Worm (Caenorhabditis elegans) whole organism, midembryonic: ENCODE data around the gene marc-2.

Experiments
- cog-1 ChIP-seq: sonication (generic microtip); optimal IDR thresholded peaks from 2 replicates; lab custom pipeline; 2016; ENCODE audit warnings: missing genetic modification characterization, missing compliant biosample characterization
- klf-2 ChIP-seq: fragments of 200-800 bp; sonication (Bioruptor generic); conservative IDR thresholded peaks from 2 replicates; pipeline ENCODE4 v1.3.6; 2022; ENCODE audit warnings: missing genetic modification reagents, missing genetic modification characterization, missing compliant biosample characterization
- med-1 ChIP-seq: sonication (generic microtip); optimal IDR thresholded peaks from 2 replicates; lab custom pipeline; 2017; ENCODE audit warnings: missing genetic modification characterization, mild to moderate bottlenecking, missing compliant biosample characterization, antibody characterized with exemption, missing genetic modification reagents; ENCODE audit not compliant: insufficient read depth
- ref-1 ChIP-seq: fragments of 200-800 bp; sonication (Bioruptor generic); conservative IDR thresholded peaks from 2 replicates; pipeline ENCODE4 v1.3.6; 2022; ENCODE audit warnings: missing genetic modification reagents, missing genetic modification characterization, missing compliant biosample characterization

DNA sequence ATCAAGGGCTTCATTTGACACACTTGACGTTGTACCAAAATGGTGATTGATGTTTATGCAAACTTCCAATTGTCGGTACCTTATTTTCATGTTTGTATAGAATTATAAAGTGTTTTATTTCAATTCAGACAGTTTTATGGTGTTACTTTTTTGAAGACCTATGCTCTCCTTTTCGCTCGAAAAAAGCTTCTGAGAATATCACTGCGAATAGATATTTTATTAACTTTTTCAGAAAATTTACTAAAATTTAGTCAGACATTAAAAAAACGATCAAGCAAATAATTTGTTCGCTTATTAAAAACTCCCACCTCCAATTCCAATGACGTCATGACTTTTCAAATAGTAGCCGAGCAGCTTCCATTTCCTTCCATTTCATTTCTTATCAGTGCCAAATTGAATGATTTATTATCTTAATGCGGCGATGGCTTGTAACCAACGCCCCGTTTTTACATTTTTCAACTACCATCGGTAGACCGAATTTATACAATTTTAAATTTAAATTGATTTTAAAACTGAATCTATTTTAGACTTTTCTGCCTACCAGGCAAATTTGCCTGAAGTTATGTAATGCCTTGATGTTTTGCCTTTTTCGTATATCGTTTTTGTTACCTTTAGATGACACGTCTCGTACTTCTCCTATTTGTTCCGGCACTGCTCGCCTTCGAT lies 13.8 kb downstream of the marc-2 start, which contains the start of gene M28.10:
- no peak for TF ChIP-seq med-1 (GFP tag; lab: Kevin White, UChicago)
- no peak for TF ChIP-seq ref-1
- no peak for TF ChIP-seq cog-1
- TF ChIP-seq klf-2 (GFP tag; lab: Robert Waterston, UW), result no peak
